Fruit fly (Drosophila melanogaster) whole organism, embryonic: ENCODE data around the gene CG17154.

ENCODE experiments used
- Antp ChIP-seq: fragments of 200-800 bp; sonication (Bioruptor generic); optimal IDR thresholded peaks from 3 replicates; lab custom pipeline; 2016; ENCODE audit warnings: missing biosample characterization, missing genetic modification characterization
- Atf6 ChIP-seq: fragments of 200-800 bp; sonication (Bioruptor generic); IDR thresholded peaks from 2 replicates; pipeline ENCODE4 v1.3.6; 2022; ENCODE audit warnings: missing biosample characterization, missing genetic modification characterization
- Bgb ChIP-seq: fragments of 200-800 bp; sonication (Bioruptor generic); IDR thresholded peaks from 2 replicates; pipeline ENCODE4 v1.3.6; 2022; ENCODE audit warnings: missing biosample characterization, missing genetic modification characterization; ENCODE audit not compliant: partially characterized antibody
- CG10147 ChIP-seq: fragments of 200-800 bp; sonication (Bioruptor generic); optimal IDR thresholded peaks from 2 replicates; lab custom pipeline; 2019; ENCODE audit warnings: missing biosample characterization, mild to moderate bottlenecking, missing genetic modification characterization, moderate library complexity
- CG10267 ChIP-seq: fragments of 200-800 bp; sonication (Bioruptor generic); optimal IDR thresholded peaks from 2 replicates; lab custom pipeline; 2018; ENCODE audit warnings: missing biosample characterization, mild to moderate bottlenecking, missing genetic modification characterization, moderate library complexity
- CG11093 ChIP-seq: fragments of 200-800 bp; sonication (Bioruptor generic); IDR thresholded peaks from 3 replicates; pipeline ENCODE4 v1.3.6; 2022; ENCODE audit warnings: missing biosample characterization, missing genetic modification characterization
- CG13287 ChIP-seq: fragments of 200-800 bp; sonication (Bioruptor generic); IDR thresholded peaks from 2 replicates; pipeline ENCODE4 v1.3.6; 2022; ENCODE audit warnings: missing biosample characterization, missing genetic modification characterization; ENCODE audit not compliant: partially characterized antibody
- CG15514 ChIP-seq: fragments of 200-800 bp; sonication (Bioruptor generic); optimal IDR thresholded peaks from 3 replicates; lab custom pipeline; 2017; ENCODE audit warnings: missing biosample characterization, missing genetic modification characterization, mild to moderate bottlenecking, moderate library complexity, missing genetic modification reagents
- CG1603 ChIP-seq: fragments of 200-800 bp; sonication (Bioruptor generic); optimal IDR thresholded peaks from 2 replicates; lab custom pipeline; 2019; ENCODE audit warnings: missing biosample characterization, mild to moderate bottlenecking, missing genetic modification characterization, moderate library complexity
- CG17802 ChIP-seq: fragments of 200-800 bp; sonication (Bioruptor generic); optimal IDR thresholded peaks from 2 replicates; lab custom pipeline; 2018; ENCODE audit warnings: missing biosample characterization, mild to moderate bottlenecking, missing genetic modification characterization, moderate library complexity
- CG1832 ChIP-seq: fragments of 200-800 bp; sonication (Bioruptor generic); optimal IDR thresholded peaks from 2 replicates; lab custom pipeline; 2017; ENCODE audit warnings: missing biosample characterization, mild to moderate bottlenecking, missing genetic modification characterization, inconsistent platforms
- CG6175 ChIP-seq: fragments of 200-800 bp; sonication (Bioruptor generic); IDR thresholded peaks from 3 replicates; pipeline ENCODE4 v1.3.6; 2022; ENCODE audit warnings: missing biosample characterization, missing genetic modification characterization
- CG6272 ChIP-seq: fragments of 200-800 bp; sonication (Bioruptor generic); IDR thresholded peaks from 2 replicates; pipeline ENCODE4 v1.3.6; 2022; ENCODE audit warnings: missing biosample characterization, missing genetic modification characterization
- CG7556 ChIP-seq: fragments of 200-800 bp; sonication (Bioruptor generic); optimal IDR thresholded peaks from 2 replicates; lab custom pipeline; 2017; ENCODE audit warnings: missing biosample characterization, mild to moderate bottlenecking, missing genetic modification characterization
- CG7786 ChIP-seq: fragments of 200-800 bp; sonication (Bioruptor generic); optimal IDR thresholded peaks from 2 replicates; lab custom pipeline; 2016; ENCODE audit warnings: missing biosample characterization, missing genetic modification characterization
- CG7987 ChIP-seq: fragments of 200-800 bp; sonication (Bioruptor generic); optimal IDR thresholded peaks from 2 replicates; lab custom pipeline; 2018; ENCODE audit warnings: missing biosample characterization, mild to moderate bottlenecking, missing genetic modification characterization, moderate library complexity
- CG8089 ChIP-seq: fragments of 200-800 bp; sonication (Bioruptor generic); optimal IDR thresholded peaks from 3 replicates; lab custom pipeline; 2016; ENCODE audit warnings: missing biosample characterization, missing genetic modification characterization
- Chrac-16 ChIP-seq: fragments of 200-800 bp; sonication (Bioruptor generic); optimal IDR thresholded peaks from 3 replicates; lab custom pipeline; 2016; ENCODE audit warnings: missing biosample characterization, missing genetic modification characterization
- Dek ChIP-seq: fragments of 200-800 bp; sonication (Bioruptor generic); optimal IDR thresholded peaks from 3 replicates; lab custom pipeline; 2019; ENCODE audit warnings: missing biosample characterization, mild to moderate bottlenecking, missing genetic modification characterization, moderate library complexity
- Dref ChIP-seq: fragments of 200-800 bp; sonication (Bioruptor generic); IDR thresholded peaks from 2 replicates; pipeline ENCODE4 v1.3.6; 2022; ENCODE audit warnings: missing biosample characterization, missing genetic modification characterization
- Drgx ChIP-seq: fragments of 200-800 bp; sonication (Bioruptor generic); IDR thresholded peaks from 2 replicates; pipeline ENCODE4 v1.3.6; 2022; ENCODE audit warnings: missing biosample characterization, missing genetic modification characterization
- E2f2 ChIP-seq: fragments of 200-800 bp; sonication (Bioruptor generic); IDR thresholded peaks from 2 replicates; pipeline ENCODE4 v1.3.6; 2022; ENCODE audit warnings: missing biosample characterization, missing genetic modification characterization
- Ets97D ChIP-seq: fragments of 200-800 bp; sonication (Bioruptor generic); optimal IDR thresholded peaks from 3 replicates; lab custom pipeline; 2016; ENCODE audit warnings: missing biosample characterization, missing genetic modification characterization
- Hey ChIP-seq: fragments of 200-800 bp; sonication (Bioruptor generic); optimal IDR thresholded peaks from 3 replicates; lab custom pipeline; 2018; ENCODE audit warnings: missing biosample characterization, mild to moderate bottlenecking, missing genetic modification characterization
- MBD-R2 ChIP-seq: fragments of 200-800 bp; sonication (Bioruptor generic); IDR thresholded peaks from 2 replicates; pipeline ENCODE4 v1.3.6; 2022; ENCODE audit warnings: missing biosample characterization, missing genetic modification characterization
- Med ChIP-seq: fragments of 200-800 bp; sonication (Bioruptor generic); peaks from one replicate; lab custom pipeline; 2016; ENCODE audit warnings: missing biosample characterization, missing genetic modification characterization, mild to moderate bottlenecking, inconsistent platforms, moderate library complexity
- Tbp ChIP-seq: fragments of >200 bp; optimal IDR thresholded peaks from 2 replicates; lab custom pipeline; 2018; ENCODE audit warnings: missing biosample characterization, missing genetic modification characterization
- cg ChIP-seq: fragments of 200-800 bp; sonication (Bioruptor generic); optimal IDR thresholded peaks from 3 replicates; lab custom pipeline; 2019; ENCODE audit warnings: missing biosample characterization, mild to moderate bottlenecking, missing genetic modification characterization, moderate library complexity
- crol ChIP-seq: fragments of 200-800 bp; sonication (Bioruptor generic); IDR thresholded peaks from 2 replicates; pipeline ENCODE4 v1.3.6; 2022; ENCODE audit warnings: missing biosample characterization, missing genetic modification characterization
- cwo ChIP-seq: fragments of 200-800 bp; sonication (Bioruptor generic); optimal IDR thresholded peaks from 3 replicates; lab custom pipeline; 2017; ENCODE audit warnings: missing biosample characterization, missing genetic modification characterization, mild to moderate bottlenecking, moderate library complexity, missing genetic modification reagents
- danr ChIP-seq: fragments of 200-800 bp; sonication (Bioruptor generic); IDR thresholded peaks from 2 replicates; pipeline ENCODE4 v1.3.6; 2022; ENCODE audit warnings: missing biosample characterization, missing genetic modification characterization
- dmrt99B ChIP-seq: fragments of 200-800 bp; sonication (Bioruptor generic); optimal IDR thresholded peaks from 2 replicates; lab custom pipeline; 2018; ENCODE audit warnings: missing biosample characterization, mild to moderate bottlenecking, missing genetic modification characterization, moderate library complexity
- esg ChIP-seq: fragments of 200-800 bp; sonication (Bioruptor generic); conservative IDR thresholded peaks from 2 replicates; pipeline ENCODE4 v1.3.6; 2022; ENCODE audit warnings: missing biosample characterization, missing genetic modification characterization
- fru ChIP-seq: fragments of >200 bp; optimal IDR thresholded peaks from 2 replicates; lab custom pipeline; 2017
- grau ChIP-seq: fragments of 200-800 bp; optimal IDR thresholded peaks from 3 replicates; lab custom pipeline; 2019; ENCODE audit warnings: missing biosample characterization, mild to moderate bottlenecking, missing genetic modification characterization, moderate library complexity
- grn ChIP-seq: fragments of 200-800 bp; sonication (Bioruptor generic); optimal IDR thresholded peaks from 3 replicates; lab custom pipeline; 2017; ENCODE audit warnings: missing biosample characterization, missing genetic modification characterization
- hth ChIP-seq: fragments of >200 bp; optimal IDR thresholded peaks from 2 replicates; lab custom pipeline; 2017; ENCODE audit warnings: inconsistent platforms
- lov ChIP-seq, 2 experiments: fragments of 200-800 bp in 1 of 2; fragments of >200 bp in 1 of 2; sonication (Bioruptor generic) in 1 of 2; IDR thresholded peaks in 1 of 2; optimal IDR thresholded peaks in 1 of 2; 2 replicates in 1 of 2; 3 replicates in 1 of 2; pipeline versions ENCODE4 v1.3.6 to Lab custom; 2017 to 2022; ENCODE audit warnings: missing biosample characterization in 1 of 2, missing genetic modification characterization in 1 of 2
- peb ChIP-seq: fragments of 200-800 bp; sonication (Bioruptor generic); IDR thresholded peaks from 2 replicates; pipeline ENCODE4 v1.3.6; 2022; ENCODE audit warnings: missing biosample characterization, missing genetic modification characterization
- phol ChIP-seq: fragments of 200-800 bp; sonication (Bioruptor generic); optimal IDR thresholded peaks from 3 replicates; lab custom pipeline; 2018; ENCODE audit warnings: missing biosample characterization, mild to moderate bottlenecking, missing genetic modification characterization, moderate library complexity
- pnt ChIP-seq: fragments of 200-800 bp; sonication (Bioruptor generic); optimal IDR thresholded peaks from 3 replicates; lab custom pipeline; 2016; ENCODE audit warnings: missing biosample characterization, missing genetic modification characterization
- prd ChIP-seq, 3 experiments: fragments of >200 bp in 2 of 3; fragments of 200-800 bp in 1 of 3; sonication (Bioruptor generic) in 1 of 3; optimal IDR thresholded peaks in 2 of 3; IDR thresholded peaks in 1 of 3; 2 replicates in 2 of 3; 3 replicates in 1 of 3; pipeline versions ENCODE4 v1.3.6 to Lab custom; 2017 to 2022; ENCODE audit warnings: missing biosample characterization in 1 of 3, missing genetic modification characterization in 1 of 3
- repo ChIP-seq: fragments of 200-800 bp; sonication (Bioruptor generic); optimal IDR thresholded peaks from 2 replicates; lab custom pipeline; 2016; ENCODE audit warnings: missing biosample characterization, missing genetic modification characterization
- row ChIP-seq: fragments of 200-800 bp; sonication (Bioruptor generic); IDR thresholded peaks from 3 replicates; pipeline ENCODE4 v1.3.6; 2022; ENCODE audit warnings: missing biosample characterization, missing genetic modification characterization
- sd ChIP-seq: fragments of 200-800 bp; sonication (Bioruptor generic); optimal IDR thresholded peaks from 3 replicates; lab custom pipeline; 2018; ENCODE audit warnings: missing biosample characterization, mild to moderate bottlenecking, missing genetic modification characterization, moderate library complexity
- sens ChIP-seq: fragments of 200-800 bp; sonication (Bioruptor generic); peaks from one replicate; lab custom pipeline; 2016; ENCODE audit warnings: missing biosample characterization, missing genetic modification characterization
- sima ChIP-seq: fragments of 200-800 bp; sonication (Bioruptor generic); optimal IDR thresholded peaks from 2 replicates; lab custom pipeline; 2016; ENCODE audit warnings: missing biosample characterization, missing genetic modification characterization
- stc ChIP-seq: fragments of 200-800 bp; sonication (Bioruptor generic); IDR thresholded peaks from 2 replicates; pipeline ENCODE4 v1.3.6; 2022; ENCODE audit warnings: missing biosample characterization, missing genetic modification characterization
- tx ChIP-seq: fragments of 200-800 bp; sonication (Bioruptor generic); optimal IDR thresholded peaks from 2 replicates; lab custom pipeline; 2016; ENCODE audit warnings: missing biosample characterization, missing genetic modification characterization
- usp ChIP-seq: fragments of >200 bp; optimal IDR thresholded peaks from 2 replicates; lab custom pipeline; 2017; ENCODE audit warnings: missing biosample characterization, missing genetic modification characterization
- wor ChIP-seq: fragments of 200-800 bp; sonication (Bioruptor generic); IDR thresholded peaks from 2 replicates; pipeline ENCODE4 v1.3.6; 2022; ENCODE audit warnings: missing biosample characterization, missing genetic modification characterization

CG17154 gene

DNA sequence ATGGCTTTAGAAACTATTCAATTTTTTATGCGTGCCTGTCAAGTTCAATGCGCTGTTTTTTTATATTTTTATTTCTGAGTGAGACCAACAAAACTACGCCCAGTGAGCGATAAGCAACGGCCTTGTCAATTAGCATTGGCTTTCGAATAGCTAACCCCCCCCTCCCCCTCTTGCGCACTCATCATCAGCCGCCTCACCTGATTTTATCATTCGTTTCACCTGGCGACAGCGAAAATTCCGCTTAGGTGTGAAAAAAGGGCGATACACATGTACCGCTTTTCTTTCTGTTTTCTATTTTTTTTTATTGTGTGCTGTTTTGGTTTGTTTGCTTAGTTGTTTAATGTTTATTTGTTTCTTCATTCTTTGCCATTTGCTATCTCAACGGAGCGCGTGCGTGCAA lies 13.5 kb upstream of the CG17154 start (continued):
- TF ChIP-seq Dref (GFP tag; lab: Robert Waterston, UW), result no peak
- TF ChIP-seq Chrac-16, result no peak
- no peak for TF ChIP-seq lov (optimal IDR thresholded peaks at IDR 0.05; lab: Kevin White, UChicago)
- no peak for TF ChIP-seq lov (GFP tag; IDR thresholded peaks at IDR 0.05; lab: Robert Waterston, UW)
- TF ChIP-seq CG6175 (GFP tag; lab: Robert Waterston, UW), result no peak
- no peak for TF ChIP-seq CG10267
- no peak for TF ChIP-seq E2f2 (GFP tag; lab: Robert Waterston, UW)
- TF ChIP-seq cg (GFP tag; lab: Kevin White, UChicago), result no peak
- no peak for TF ChIP-seq danr (GFP tag; lab: Robert Waterston, UW)
- TF ChIP-seq MBD-R2 (GFP tag; lab: Robert Waterston, UW), result no peak
- peak; percentile 37 for TF ChIP-seq grn
- TF ChIP-seq CG17802 (tag; lab: Kevin White, UChicago), result no peak
- peak; percentile 62 for TF ChIP-seq crol (GFP tag; lab: Robert Waterston, UW)
- no peak for TF ChIP-seq CG7786 (GFP tag; lab: Kevin White, UChicago)
- peak; percentile 5 for TF ChIP-seq Med (GFP tag; lab: Kevin White, UChicago)
- TF ChIP-seq pnt (GFP tag; lab: Kevin White, UChicago), result no peak
- no peak for TF ChIP-seq tx (GFP tag; lab: Kevin White, UChicago)
- TF ChIP-seq fru, result no peak
- TF ChIP-seq CG6272 (GFP tag; lab: Robert Waterston, UW), result no peak
- no peak for TF ChIP-seq CG11093 (GFP tag; lab: Robert Waterston, UW)
- no peak for TF ChIP-seq CG7556 (GFP tag; lab: Kevin White, UChicago)
- no peak for TF ChIP-seq stc (GFP tag; lab: Robert Waterston, UW)
- peak; percentile 57 for TF ChIP-seq sens
- TF ChIP-seq CG15514 (GFP tag; lab: Kevin White, UChicago), result no peak
- TF ChIP-seq CG7987, result no peak
- no peak for TF ChIP-seq usp
- no peak for TF ChIP-seq CG1603 (tag; lab: Kevin White, UChicago)
- no peak for TF ChIP-seq phol (tag; lab: Kevin White, UChicago)
- TF ChIP-seq Ets97D, result no peak
- no peak for TF ChIP-seq hth (lab: Kevin White, UChicago)
- TF ChIP-seq CG10147 (GFP tag; lab: Kevin White, UChicago), result no peak
- no peak for TF ChIP-seq CG8089 (GFP tag; lab: Kevin White, UChicago)
- TF ChIP-seq esg (GFP tag; lab: Robert Waterston, UW), result no peak
- TF ChIP-seq, all 482 proteins: peak for 6

dm6 chr3L:12076312-12076711 lies 12.1 kb upstream of the CG17154 start:
- TF ChIP-seq grau (tag; lab: Kevin White, UChicago) (peak; percentile 65), row (GFP tag; lab: Robert Waterston, UW) (0 out of 3 replicates have a peak, but pooled peaks have one; percentile 15), repo (GFP tag; lab: Kevin White, UChicago) (no peak), peb (no peak), Antp (no peak), Atf6 (0 out of 2 replicates have a peak, but pooled peaks have one; percentile 26), CG1832 (GFP tag; lab: Kevin White, UChicago) (no peak), wor (GFP tag; lab: Robert Waterston, UW) (no peak), CG13287 (GFP tag; lab: Robert Waterston, UW) (no peak), Drgx (GFP tag; lab: Robert Waterston, UW) (peak; percentile 54), Dek (no peak), Hey (tag; lab: Kevin White, UChicago) (no peak), cwo (GFP tag; lab: Kevin White, UChicago) (no peak), prd (optimal IDR thresholded peaks at IDR 0.05; lab: Kevin White, UChicago) (no peak), prd (GFP tag; IDR thresholded peaks at IDR 0.05; lab: Robert Waterston, UW) (0 out of 3 replicates have a peak, but pooled peaks have one; percentile 18), sd (peak; percentile 39), Tbp (no peak), sima (GFP tag; lab: Kevin White, UChicago) (no peak), dmrt99B (tag; lab: Kevin White, UChicago) (no peak), Bgb (GFP tag; lab: Robert Waterston, UW) (no peak)
